Worm (Caenorhabditis elegans): ENCODE measurements around the gene msp-10.

Gene msp-10

ce11 chrIV:9855712-9856111 is 18.3 kb downstream of the msp-10 start, which contains the start of gene K07F5.12:
Gene K07F5.12 (plus strand): TSS chrIV:9856012.
- TF ChIP-seq nfya-1 (tag; optimal IDR thresholded peaks at IDR 0.05; ENCODE audit: insufficient read depth): no peak
- TF ChIP-seq unc-39 (tag; optimal IDR thresholded peaks at IDR 0.05): no peak
- TF ChIP-seq sea-2 (GFP tag; optimal IDR thresholded peaks at IDR 0.05): no peak
- TF ChIP-seq fos-1 (tag; optimal IDR thresholded peaks at IDR 0.05): no peak
- no peak for TF ChIP-seq nhr-67 (tag; optimal IDR thresholded peaks at IDR 0.05)
- no peak for TF ChIP-seq mml-1 (tag; optimal IDR thresholded peaks at IDR 0.05)
- no peak for TF ChIP-seq ama-1 (optimal IDR thresholded peaks at IDR 0.05)
- no peak for TF ChIP-seq mdl-1 (tag; optimal IDR thresholded peaks at IDR 0.05)
- no peak for TF ChIP-seq nhr-11 (tag; optimal IDR thresholded peaks at IDR 0.05)
- no peak for TF ChIP-seq tbx-2 (tag; optimal IDR thresholded peaks at IDR 0.05)
- no peak for TF ChIP-seq elt-3 (tag; optimal IDR thresholded peaks at IDR 0.05)
- no peak for TF ChIP-seq ceh-16 (tag; optimal IDR thresholded peaks at IDR 0.05)
- TF ChIP-seq lsy-12 (tag; optimal IDR thresholded peaks at IDR 0.05): no peak
- no peak for TF ChIP-seq ceh-9 (tag; optimal IDR thresholded peaks at IDR 0.05)

- TF ChIP-seq fkh-2 (tag; optimal IDR thresholded peaks at IDR 0.05): no peak
- TF ChIP-seq nhr-25 (tag; optimal IDR thresholded peaks at IDR 0.05): peak; percentile 20
- TF ChIP-seq tbx-2 (tag; optimal IDR thresholded peaks at IDR 0.05): no peak
- no peak for TF ChIP-seq elt-3 (tag; optimal IDR thresholded peaks at IDR 0.05)
- TF ChIP-seq pha-4 (tag; optimal IDR thresholded peaks at IDR 0.05): peak; percentile 82
- TF ChIP-seq snpc-4 (tag; optimal IDR thresholded peaks at IDR 0.05): no peak
- peak; percentile 59 for TF ChIP-seq lin-15B (tag; optimal IDR thresholded peaks at IDR 0.05)
- TF ChIP-seq nfya-1 (tag; optimal IDR thresholded peaks at IDR 0.05; ENCODE audit: insufficient read depth): peak; percentile 50
- TF ChIP-seq fos-1 (tag; optimal IDR thresholded peaks at IDR 0.05): no peak
- TF ChIP-seq skn-1 (tag; optimal IDR thresholded peaks at IDR 0.05): no peak
- peak; percentile 20 for TF ChIP-seq elt-2 (tag; optimal IDR thresholded peaks at IDR 0.05)
- TF ChIP-seq mdl-1 (tag; optimal IDR thresholded peaks at IDR 0.05): no peak
- TF ChIP-seq sea-2 (GFP tag; optimal IDR thresholded peaks at IDR 0.05): no peak
- peak; percentile 0 for TF ChIP-seq pqm-1 (tag; optimal IDR thresholded peaks at IDR 0.05)
These were observed 20.6 kb downstream of the msp-10 start, which contains the start of gene npp-1 for ce11 chrIV:9857952-9858488. Gene npp-1 (plus strand): TSS chrIV:9858488.

- no peak for TF ChIP-seq lsy-12 (tag; optimal IDR thresholded peaks at IDR 0.05)
These were observed 21.5 kb downstream of the msp-10 start for ce11 chrIV:9858970-9859369.

DNA sequence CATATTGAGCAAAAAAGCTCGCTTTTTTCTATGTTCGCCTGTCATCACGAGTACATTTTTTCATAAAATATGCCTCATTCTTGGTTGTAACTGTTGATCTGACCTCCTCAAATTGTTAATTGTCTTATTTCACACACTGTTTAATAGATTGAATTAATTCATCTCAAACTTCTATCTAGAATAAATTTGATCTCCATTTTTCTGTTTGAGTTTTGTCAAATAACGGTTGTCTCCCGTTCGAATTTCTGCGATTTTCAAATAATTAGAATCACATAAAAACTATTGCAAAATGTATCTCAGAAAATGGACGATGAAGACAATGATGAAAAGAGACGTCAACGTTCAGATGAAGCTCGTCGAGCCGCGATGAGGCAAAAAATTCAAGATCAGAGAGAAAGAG is 24.5 kb downstream of the msp-10 start, which contains the start of gene K07F5.14:
K07F5.14 (plus strand) TSS at position 301 of the 400 bp plus-strand sequence.
- TF ChIP-seq ceh-82 (tag; optimal IDR thresholded peaks at IDR 0.05): no peak
- no peak for TF ChIP-seq jun-1 (tag; optimal IDR thresholded peaks at IDR 0.05)
- no peak for TF ChIP-seq hmg-11 (tag; optimal IDR thresholded peaks at IDR 0.05)
- no peak for TF ChIP-seq ceh-16 (tag; optimal IDR thresholded peaks at IDR 0.05)
- TF ChIP-seq lsy-12 (tag; optimal IDR thresholded peaks at IDR 0.05): no peak
- no peak for TF ChIP-seq skn-1 (tag; optimal IDR thresholded peaks at IDR 0.05)
- TF ChIP-seq nhr-67 (tag; optimal IDR thresholded peaks at IDR 0.05): no peak
- no peak for TF ChIP-seq lin-15B (tag; optimal IDR thresholded peaks at IDR 0.05)
- no peak for TF ChIP-seq elt-1 (tag; optimal IDR thresholded peaks at IDR 0.05)
- no peak for TF ChIP-seq fkh-10 (GFP tag; optimal IDR thresholded peaks at IDR 0.05)
- no peak for TF ChIP-seq tbx-2 (tag; optimal IDR thresholded peaks at IDR 0.05)
- TF ChIP-seq nhr-25 (tag; optimal IDR thresholded peaks at IDR 0.05): no peak
- TF ChIP-seq pha-4 (tag; optimal IDR thresholded peaks at IDR 0.05): no peak
- TF ChIP-seq ztf-4 (tag; optimal IDR thresholded peaks at IDR 0.05): no peak

ce11 chrIV:9863817-9864216 is 26.4 kb downstream of the msp-10 start, which contains the start of gene K07F5.16:
Gene K07F5.16 (plus strand): TSS chrIV:9864117.
- TF ChIP-seq nhr-25 (tag; optimal IDR thresholded peaks at IDR 0.05) (no peak), lsy-12 (tag; optimal IDR thresholded peaks at IDR 0.05) (no peak), elt-2 (tag; optimal IDR thresholded peaks at IDR 0.05) (no peak), tbx-2 (tag; optimal IDR thresholded peaks at IDR 0.05) (no peak), lin-39 (tag; optimal IDR thresholded peaks at IDR 0.05) (no peak), ceh-9 (tag; optimal IDR thresholded peaks at IDR 0.05) (no peak), sea-2 (GFP tag; optimal IDR thresholded peaks at IDR 0.05) (no peak), nhr-11 (tag; optimal IDR thresholded peaks at IDR 0.05) (no peak), nhr-237 (tag; optimal IDR thresholded peaks at IDR 0.05) (no peak), elt-1 (tag; optimal IDR thresholded peaks at IDR 0.05) (no peak), nhr-67 (tag; optimal IDR thresholded peaks at IDR 0.05) (no peak), skn-1 (tag; optimal IDR thresholded peaks at IDR 0.05) (no peak), ama-1 (optimal IDR thresholded peaks at IDR 0.05) (no peak), daf-12 (tag; optimal IDR thresholded peaks at IDR 0.05) (no peak), nhr-43 (tag; optimal IDR thresholded peaks at IDR 0.05; ENCODE audit: poor library complexity, severe bottlenecking) (no peak), R02D3.7 (tag; optimal IDR thresholded peaks at IDR 0.05) (no peak)
